Fruit fly (Drosophila melanogaster): ENCODE measurements around the gene CG31546.

Gene CG31546

dm6 chr3R:5624115-5624878 lies 11.1 kb downstream of the CG31546 start, which contains the start of the genes Dph4, Spec2 and RpL13A (continued):
- TF ChIP-seq mirr (GFP tag; optimal IDR thresholded peaks at IDR 0.05) (peak; percentile 98), CG12236 (GFP tag; optimal IDR thresholded peaks at IDR 0.05) (peak; percentile 94), CG17359 (tag; optimal IDR thresholded peaks at IDR 0.05) (peak; percentile 88), NFAT (GFP tag; IDR thresholded peaks at IDR 0.05) (no peak), Trl (optimal IDR thresholded peaks at IDR 0.05) (no peak), Trl (GFP tag; optimal IDR thresholded peaks at IDR 0.05) (peak; percentile 94), scrt (GFP tag; optimal IDR thresholded peaks at IDR 0.05) (peak; percentile 89)

dm6 chr3R:5622985-5623630 lies 12.3 kb downstream of the CG31546 start:
- TF ChIP-seq CG11398 (GFP tag; optimal IDR thresholded peaks at IDR 0.05) = peak; percentile 80
- TF ChIP-seq CG32767 (GFP tag; IDR thresholded peaks at IDR 0.05) = no peak
- TF ChIP-seq CG30403 (GFP tag; optimal IDR thresholded peaks at IDR 0.05) = peak; percentile 42
- TF ChIP-seq gce (GFP tag; IDR thresholded peaks at IDR 0.05) = no peak
- TF ChIP-seq wek (GFP tag; optimal IDR thresholded peaks at IDR 0.05) = peak; percentile 89
- TF ChIP-seq CG15479 (GFP tag; optimal IDR thresholded peaks at IDR 0.05) = peak; percentile 66
- TF ChIP-seq CG7987 (GFP tag; optimal IDR thresholded peaks at IDR 0.05) = peak; percentile 90
- peak; percentile 78 for TF ChIP-seq gem (tag; optimal IDR thresholded peaks at IDR 0.05)
- TF ChIP-seq aop (GFP tag; IDR thresholded peaks at IDR 0.05) = no peak
- TF ChIP-seq Rfx (GFP tag; IDR thresholded peaks at IDR 0.05) = no peak
- TF ChIP-seq CG4404 (GFP tag; IDR thresholded peaks at IDR 0.05) = no peak
- TF ChIP-seq CG1647 (GFP tag; optimal IDR thresholded peaks at IDR 0.05) = peak; percentile 74
- TF ChIP-seq otp (GFP tag; IDR thresholded peaks at IDR 0.05) = no peak
- TF ChIP-seq bigmax (GFP tag; optimal IDR thresholded peaks at IDR 0.05) = peak; percentile 62
- peak; percentile 84 for TF ChIP-seq CG13296 (GFP tag; optimal IDR thresholded peaks at IDR 0.05)
- no peak for TF ChIP-seq al (GFP tag; IDR thresholded peaks at IDR 0.05)
- peak; percentile 89 for TF ChIP-seq HmgZ (tag; optimal IDR thresholded peaks at IDR 0.05)
- peak; percentile 74 for TF ChIP-seq unpg (GFP tag; optimal IDR thresholded peaks at IDR 0.05)
- TF ChIP-seq CG4360 (GFP tag; IDR thresholded peaks at IDR 0.05) = no peak
- no peak for TF ChIP-seq Dip3 (GFP tag; optimal IDR thresholded peaks at IDR 0.05)
- TF ChIP-seq CG14710 (tag; optimal IDR thresholded peaks at IDR 0.05) = peak; percentile 79
- no peak for TF ChIP-seq ttk (GFP tag; IDR thresholded peaks at IDR 0.05)
- TF ChIP-seq CG13287 (GFP tag; IDR thresholded peaks at IDR 0.05; ENCODE audit: partially characterized antibody) = no peak
- no peak for TF ChIP-seq Sin3A (optimal IDR thresholded peaks at IDR 0.05)
- no peak for TF ChIP-seq h (optimal IDR thresholded peaks at IDR 0.05)
- peak; percentile 66 for TF ChIP-seq CG2712 (tag; optimal IDR thresholded peaks at IDR 0.05)
- peak; percentile 65 for TF ChIP-seq tup (GFP tag; optimal IDR thresholded peaks at IDR 0.05)
- TF ChIP-seq CG17385 (GFP tag; optimal IDR thresholded peaks at IDR 0.05) = peak; percentile 71
- peak; percentile 63 for TF ChIP-seq kay (GFP tag; optimal IDR thresholded peaks at IDR 0.05)
- peak; percentile 83 for TF ChIP-seq CG17912 (GFP tag; optimal IDR thresholded peaks at IDR 0.05)
- TF ChIP-seq sens-2 (GFP tag; IDR thresholded peaks at IDR 0.05) = no peak
- no peak for TF ChIP-seq CG17612 (GFP tag; IDR thresholded peaks at IDR 0.05)
- TF ChIP-seq CG7357 (GFP tag; IDR thresholded peaks at IDR 0.05) = no peak
- TF ChIP-seq Ravus (GFP tag; IDR thresholded peaks at IDR 0.05) = no peak
- peak; percentile 83 for TF ChIP-seq eyg (GFP tag; optimal IDR thresholded peaks at IDR 0.05)
- no peak for TF ChIP-seq nerfin-2 (GFP tag; IDR thresholded peaks at IDR 0.05; ENCODE audit: partially characterized antibody)
- TF ChIP-seq CG11085 (GFP tag; IDR thresholded peaks at IDR 0.05) = no peak
- TF ChIP-seq lilli (GFP tag; optimal IDR thresholded peaks at IDR 0.05) = peak; percentile 55
- peak; percentile 49 for TF ChIP-seq grau (tag; optimal IDR thresholded peaks at IDR 0.05)
- no peak for TF ChIP-seq corto (GFP tag; optimal IDR thresholded peaks at IDR 0.05)
- peak; percentile 82 for TF ChIP-seq HHEX (GFP tag; optimal IDR thresholded peaks at IDR 0.05)
- no peak for TF ChIP-seq Elba2 (GFP tag; optimal IDR thresholded peaks at IDR 0.05)
